Worm (Caenorhabditis elegans): ENCODE data around the gene T06E4.5.

DNA sequence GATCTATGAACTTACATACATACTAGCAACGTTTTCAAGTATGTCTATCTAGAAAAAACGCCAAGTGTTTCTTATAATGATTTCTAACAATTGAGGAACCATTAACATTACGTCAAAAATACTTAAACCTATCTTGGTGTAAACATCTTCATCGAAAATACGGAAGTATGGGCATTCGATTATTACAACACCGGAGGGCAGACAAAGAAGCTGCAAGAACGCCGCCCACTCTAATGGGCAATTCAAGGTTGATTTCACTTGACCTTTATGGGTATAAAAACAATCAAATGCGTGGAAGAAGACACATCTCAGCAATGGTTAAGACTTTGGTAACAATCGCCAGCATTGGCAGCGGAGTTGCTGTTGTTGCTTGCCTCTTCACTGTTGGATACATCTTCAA lies 1.4 kb upstream of the T06E4.5 start, which contains the start of gene col-146:
- no peak for TF ChIP-seq F13H6.1 (tag; optimal IDR thresholded peaks at IDR 0.05)
- no peak for TF ChIP-seq fkh-10 (GFP tag; optimal IDR thresholded peaks at IDR 0.05)
- TF ChIP-seq odd-2 (tag; optimal IDR thresholded peaks at IDR 0.05), result no peak
- no peak for TF ChIP-seq ets-4 (tag; optimal IDR thresholded peaks at IDR 0.05)
- no peak for TF ChIP-seq ceh-24 (tag; optimal IDR thresholded peaks at IDR 0.05)
- TF ChIP-seq dve-1 (tag; optimal IDR thresholded peaks at IDR 0.05), result no peak
- TF ChIP-seq pqm-1 (tag; optimal IDR thresholded peaks at IDR 0.05), result no peak
- TF ChIP-seq ama-1 (optimal IDR thresholded peaks at IDR 0.05), result no peak
- no peak for TF ChIP-seq ttx-3 (tag; optimal IDR thresholded peaks at IDR 0.05)
- no peak for TF ChIP-seq ahr-1 (tag; optimal IDR thresholded peaks at IDR 0.05)
- TF ChIP-seq ceh-31 (tag; optimal IDR thresholded peaks at IDR 0.05), result no peak
- no peak for TF ChIP-seq unc-86 (tag; optimal IDR thresholded peaks at IDR 0.05)
- TF ChIP-seq pha-4 (tag; optimal IDR thresholded peaks at IDR 0.05), result no peak
- TF ChIP-seq pha-2 (tag; optimal IDR thresholded peaks at IDR 0.05), result no peak

Measured in whole organism, late embryonic.